Fruit fly (Drosophila melanogaster) whole organism, prepupa: ENCODE data around the gene Xport-A.

ENCODE experiments used
- Blimp-1 ChIP-seq: fragments of 200-800 bp; sonication (Bioruptor generic); optimal IDR thresholded peaks from 3 replicates; lab custom pipeline; 2017; ENCODE audit warnings: missing biosample characterization, missing genetic modification characterization, mild to moderate bottlenecking, moderate library complexity, missing genetic modification reagents
- CG10631 ChIP-seq: fragments of 200-800 bp; sonication (Bioruptor generic); optimal IDR thresholded peaks from 2 replicates; lab custom pipeline; 2016; ENCODE audit warnings: missing biosample characterization, missing genetic modification characterization
- CG10669 ChIP-seq: fragments of 200-800 bp; sonication (Bioruptor generic); optimal IDR thresholded peaks from 3 replicates; lab custom pipeline; 2018; ENCODE audit warnings: missing biosample characterization, mild to moderate bottlenecking, missing genetic modification characterization, moderate library complexity
- CG11902 ChIP-seq: fragments of 200-800 bp; sonication (Bioruptor generic); optimal IDR thresholded peaks from 3 replicates; lab custom pipeline; 2016; ENCODE audit warnings: missing biosample characterization, missing genetic modification characterization
- CG15336 ChIP-seq: fragments of 200-800 bp; sonication (Bioruptor generic); IDR thresholded peaks from 2 replicates; pipeline ENCODE4 v1.3.6; 2022; ENCODE audit warnings: missing biosample characterization, missing genetic modification characterization
- CG1621 ChIP-seq: fragments of 200-800 bp; sonication (Bioruptor generic); optimal IDR thresholded peaks from 3 replicates; lab custom pipeline; 2018; ENCODE audit warnings: missing biosample characterization, mild to moderate bottlenecking, missing genetic modification characterization
- CG16779 ChIP-seq: fragments of 200-800 bp; sonication (Bioruptor generic); optimal IDR thresholded peaks from 3 replicates; lab custom pipeline; 2017; ENCODE audit warnings: missing biosample characterization, mild to moderate bottlenecking, missing genetic modification characterization
- CG3032 ChIP-seq: fragments of 200-800 bp; optimal IDR thresholded peaks from 2 replicates; lab custom pipeline; 2019; ENCODE audit warnings: missing biosample characterization, mild to moderate bottlenecking, missing genetic modification characterization, moderate library complexity
- CG31627 ChIP-seq: fragments of 200-800 bp; sonication (Bioruptor generic); optimal IDR thresholded peaks from 3 replicates; lab custom pipeline; 2016; ENCODE audit warnings: missing biosample characterization, missing genetic modification characterization
- CG32006 ChIP-seq: fragments of 200-800 bp; sonication (Bioruptor generic); optimal IDR thresholded peaks from 3 replicates; lab custom pipeline; 2017; ENCODE audit warnings: missing biosample characterization, mild to moderate bottlenecking, missing genetic modification characterization
- CG34406 ChIP-seq: fragments of 200-800 bp; sonication (Bioruptor generic); optimal IDR thresholded peaks from 3 replicates; lab custom pipeline; 2016; ENCODE audit warnings: missing biosample characterization, missing genetic modification characterization
- CG4318 ChIP-seq: fragments of 200-800 bp; sonication (Bioruptor generic); optimal IDR thresholded peaks from 3 replicates; lab custom pipeline; 2017; ENCODE audit warnings: missing biosample characterization, mild to moderate bottlenecking, missing genetic modification characterization
- CG6163 ChIP-seq: fragments of 200-800 bp; sonication (Bioruptor generic); IDR thresholded peaks from 3 replicates; pipeline ENCODE4 v1.3.6; 2022; ENCODE audit warnings: missing biosample characterization, missing genetic modification characterization
- CG6792 ChIP-seq: fragments of 200-800 bp; sonication (Bioruptor generic); optimal IDR thresholded peaks from 3 replicates; lab custom pipeline; 2016; ENCODE audit warnings: missing biosample characterization, missing genetic modification characterization
- CG7368 ChIP-seq: fragments of 200-800 bp; sonication (Bioruptor generic); optimal IDR thresholded peaks from 3 replicates; lab custom pipeline; 2016; ENCODE audit warnings: missing biosample characterization, missing genetic modification characterization
- CG8319 ChIP-seq: fragments of 200-800 bp; sonication (Bioruptor generic); optimal IDR thresholded peaks from 3 replicates; lab custom pipeline; 2016; ENCODE audit warnings: missing biosample characterization, missing genetic modification characterization
- CG8632 ChIP-seq: fragments of 200-800 bp; sonication (Bioruptor generic); optimal IDR thresholded peaks from 3 replicates; lab custom pipeline; 2016; ENCODE audit warnings: missing biosample characterization, missing genetic modification characterization
- CG9139 ChIP-seq: fragments of 200-800 bp; sonication (Bioruptor generic); optimal IDR thresholded peaks from 3 replicates; lab custom pipeline; 2017; ENCODE audit warnings: missing biosample characterization, mild to moderate bottlenecking, missing genetic modification characterization
- Eip75B ChIP-seq: fragments of 200-800 bp; sonication (Bioruptor generic); optimal IDR thresholded peaks from 3 replicates; lab custom pipeline; 2016; ENCODE audit warnings: missing biosample characterization, missing genetic modification characterization
- Eip78C ChIP-seq: fragments of 200-800 bp; sonication (Bioruptor generic); peaks from one replicate; lab custom pipeline; 2016; ENCODE audit warnings: missing biosample characterization, missing genetic modification characterization
- Eip93F ChIP-seq: fragments of 200-800 bp; sonication (Bioruptor generic); optimal IDR thresholded peaks from 2 replicates; lab custom pipeline; 2016; ENCODE audit warnings: missing biosample characterization, mild to moderate bottlenecking, missing genetic modification characterization
- Hr38 ChIP-seq: sonication (Bioruptor generic); optimal IDR thresholded peaks from 2 replicates; lab custom pipeline; 2016; ENCODE audit warnings: missing biosample characterization, missing genetic modification characterization
- Hr4 ChIP-seq: fragments of 200-800 bp; sonication (Bioruptor generic); optimal IDR thresholded peaks from 3 replicates; lab custom pipeline; 2016; ENCODE audit warnings: missing biosample characterization, missing genetic modification characterization
- Lpt ChIP-seq: fragments of 200-800 bp; sonication (Bioruptor generic); optimal IDR thresholded peaks from 3 replicates; lab custom pipeline; 2016; ENCODE audit warnings: missing biosample characterization, missing genetic modification characterization
- Met ChIP-seq: fragments of 200-800 bp; sonication (Bioruptor generic); optimal IDR thresholded peaks from 3 replicates; lab custom pipeline; 2016; ENCODE audit warnings: missing biosample characterization, missing genetic modification characterization
- OdsH ChIP-seq: fragments of 200-800 bp; sonication (Bioruptor generic); optimal IDR thresholded peaks from 3 replicates; lab custom pipeline; 2016; ENCODE audit warnings: missing biosample characterization, missing genetic modification characterization
- Smox ChIP-seq: fragments of 200-800 bp; sonication (Bioruptor generic); optimal IDR thresholded peaks from 3 replicates; lab custom pipeline; 2016; ENCODE audit warnings: missing biosample characterization, missing genetic modification characterization
- Sox102F ChIP-seq: fragments of 200-800 bp; sonication (Bioruptor generic); optimal IDR thresholded peaks from 2 replicates; lab custom pipeline; 2016; ENCODE audit warnings: missing biosample characterization, mild to moderate bottlenecking, missing genetic modification characterization
- Sox14 ChIP-seq: fragments of 200-800 bp; sonication (Bioruptor generic); optimal IDR thresholded peaks from 3 replicates; lab custom pipeline; 2016; ENCODE audit warnings: missing biosample characterization, missing genetic modification characterization
- achi ChIP-seq: fragments of 200-800 bp; sonication (Bioruptor generic); optimal IDR thresholded peaks from 3 replicates; lab custom pipeline; 2016; ENCODE audit warnings: missing biosample characterization, missing genetic modification characterization
- acj6 ChIP-seq: fragments of 200-800 bp; sonication (Bioruptor generic); optimal IDR thresholded peaks from 3 replicates; lab custom pipeline; 2016; ENCODE audit warnings: missing biosample characterization, missing genetic modification characterization
- cyc ChIP-seq: fragments of 200-800 bp; sonication (Bioruptor generic); optimal IDR thresholded peaks from 3 replicates; lab custom pipeline; 2016; ENCODE audit warnings: missing biosample characterization, missing genetic modification characterization
- dac ChIP-seq: fragments of 200-800 bp; sonication (Bioruptor generic); optimal IDR thresholded peaks from 2 replicates; lab custom pipeline; 2017; ENCODE audit warnings: missing biosample characterization, mild to moderate bottlenecking, missing genetic modification characterization
- dsx ChIP-seq: fragments of 200-800 bp; optimal IDR thresholded peaks from 3 replicates; lab custom pipeline; 2019; ENCODE audit warnings: missing biosample characterization, mild to moderate bottlenecking, missing genetic modification characterization, moderate library complexity; ENCODE audit not compliant: poor library complexity, severe bottlenecking
- eg ChIP-seq: fragments of 200-800 bp; sonication (Bioruptor generic); IDR thresholded peaks from 3 replicates; pipeline ENCODE4 v1.3.6; 2022; ENCODE audit warnings: missing biosample characterization, missing genetic modification characterization
- esn ChIP-seq: fragments of 200-800 bp; sonication (Bioruptor generic); optimal IDR thresholded peaks from 2 replicates; lab custom pipeline; 2016; ENCODE audit warnings: missing biosample characterization, mild to moderate bottlenecking, missing genetic modification characterization, moderate library complexity
- fd59A ChIP-seq: fragments of 200-800 bp; sonication (Bioruptor generic); optimal IDR thresholded peaks from 2 replicates; lab custom pipeline; 2017; ENCODE audit warnings: missing biosample characterization, mild to moderate bottlenecking, missing genetic modification characterization, missing genetic modification reagents
- fkh ChIP-seq: fragments of 200-800 bp; sonication (Bioruptor generic); optimal IDR thresholded peaks from 3 replicates; lab custom pipeline; 2017; ENCODE audit warnings: missing biosample characterization, mild to moderate bottlenecking, missing genetic modification characterization, moderate library complexity
- lz ChIP-seq: fragments of 200-800 bp; sonication (Bioruptor generic); optimal IDR thresholded peaks from 3 replicates; lab custom pipeline; 2016; ENCODE audit warnings: missing biosample characterization, missing genetic modification characterization
- net ChIP-seq: fragments of 200-800 bp; sonication (Bioruptor generic); optimal IDR thresholded peaks from 3 replicates; lab custom pipeline; 2016; ENCODE audit warnings: missing biosample characterization, missing genetic modification characterization
- pdm3 ChIP-seq: fragments of 200-800 bp; sonication (Bioruptor generic); optimal IDR thresholded peaks from 3 replicates; lab custom pipeline; 2016; ENCODE audit warnings: missing biosample characterization, missing genetic modification characterization
- salr ChIP-seq, 2 experiments: fragments of 200-800 bp; sonication (Bioruptor generic); optimal IDR thresholded peaks; 3 replicates each; lab custom pipeline; 2016 to 2018; ENCODE audit warnings: missing biosample characterization in 2 of 2, missing genetic modification characterization in 2 of 2, mild to moderate bottlenecking in 1 of 2
- spab ChIP-seq: fragments of 200-800 bp; sonication (Bioruptor generic); optimal IDR thresholded peaks from 2 replicates; lab custom pipeline; 2017; ENCODE audit warnings: missing biosample characterization, mild to moderate bottlenecking, missing genetic modification characterization, missing genetic modification reagents
- ss ChIP-seq, 2 experiments: fragments of 200-800 bp; sonication (Bioruptor generic); optimal IDR thresholded peaks; 2 replicates in 1 of 2; 3 replicates in 1 of 2; lab custom pipeline; 2017 to 2018; ENCODE audit warnings: mild to moderate bottlenecking in 2 of 2, missing biosample characterization in 2 of 2, missing genetic modification characterization in 2 of 2, moderate library complexity in 1 of 2
- svp ChIP-seq: fragments of 200-800 bp; sonication (Bioruptor generic); peaks from one replicate; lab custom pipeline; 2016; ENCODE audit warnings: missing biosample characterization, missing genetic modification characterization
- topi ChIP-seq: fragments of 200-800 bp; sonication (Bioruptor generic); optimal IDR thresholded peaks from 3 replicates; lab custom pipeline; 2016; ENCODE audit warnings: missing biosample characterization, missing genetic modification characterization
- vri ChIP-seq: fragments of 200-800 bp; sonication (Bioruptor generic); optimal IDR thresholded peaks from 3 replicates; lab custom pipeline; 2016; ENCODE audit warnings: missing biosample characterization, mild to moderate bottlenecking, missing genetic modification characterization

Gene Xport-A

DNA sequence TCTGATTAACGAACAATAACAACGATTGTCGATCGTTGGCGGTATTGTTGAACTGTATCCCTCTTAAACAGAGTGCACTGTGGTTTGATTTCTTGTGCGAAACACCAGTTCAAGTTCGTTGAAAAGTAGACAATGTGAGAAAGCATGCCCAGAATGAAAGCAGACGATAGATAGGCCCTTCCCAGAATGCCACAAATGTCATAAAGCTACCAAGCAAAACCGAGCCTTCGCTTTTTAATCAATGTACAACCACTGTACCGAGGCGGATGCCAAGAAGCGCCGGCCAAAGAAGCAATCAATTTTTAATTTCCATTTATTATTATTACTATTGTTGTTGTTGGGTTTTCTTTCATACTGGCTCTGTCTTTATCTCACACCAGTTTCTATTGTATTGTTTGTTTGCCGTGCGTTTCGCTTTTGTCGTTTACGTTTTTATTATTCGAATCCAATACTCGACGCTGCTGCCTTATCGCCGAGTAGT lies 6.3 kb downstream of the Xport-A start (continued):
- TF ChIP-seq CG16779 (tag; lab: Kevin White, UChicago) (peak; percentile 57), cyc (peak; percentile 81), OdsH (GFP tag; lab: Kevin White, UChicago) (peak; percentile 87), CG7368 (GFP tag; lab: Kevin White, UChicago) (peak; percentile 80), CG8632 (GFP tag; lab: Kevin White, UChicago) (peak; percentile 81), Hr4 (GFP tag; lab: Kevin White, UChicago) (peak; percentile 86), CG32006 (GFP tag; lab: Kevin White, UChicago) (peak; percentile 84), Blimp-1 (GFP tag; lab: Kevin White, UChicago) (peak; percentile 42), CG15336 (GFP tag; lab: Robert Waterston, UW) (peak; percentile 87), achi (peak; percentile 84), CG34406 (GFP tag; lab: Kevin White, UChicago) (peak; percentile 85), ss (GFP tag; optimal IDR thresholded peaks at IDR 0.05; lab: Kevin White, UChicago) (peak in 1 of 2 experiments; percentile 42), net (GFP tag; lab: Kevin White, UChicago) (peak; percentile 84), Lpt (GFP tag; lab: Kevin White, UChicago) (peak; percentile 73), Eip75B (peak; percentile 79), Sox14 (GFP tag; lab: Kevin White, UChicago) (peak; percentile 92), acj6 (GFP tag; lab: Kevin White, UChicago) (peak; percentile 86), CG6792 (GFP tag; lab: Kevin White, UChicago) (peak; percentile 89), CG1621 (tag; lab: Kevin White, UChicago) (peak; percentile 82), fd59A (GFP tag; lab: Kevin White, UChicago) (peak; percentile 59), CG6163 (GFP tag; lab: Robert Waterston, UW) (peak; percentile 90), salr (GFP tag; optimal IDR thresholded peaks at IDR 0.05; lab: Kevin White, UChicago) (peak; percentile 68), topi (peak; percentile 81), Eip78C (GFP tag; lab: Kevin White, UChicago) (peak; percentile 95), CG4318 (GFP tag; lab: Kevin White, UChicago) (peak; percentile 63), spab (peak; percentile 54), pdm3 (GFP tag; lab: Kevin White, UChicago) (peak; percentile 86)

- TF ChIP-seq CG10669 (GFP tag; lab: Kevin White, UChicago) (peak; percentile 80), topi (peak; percentile 84), vri (GFP tag; lab: Kevin White, UChicago) (peak; percentile 93), CG34406 (GFP tag; lab: Kevin White, UChicago) (peak; percentile 86), CG8319 (GFP tag; lab: Kevin White, UChicago) (peak; percentile 86), CG7368 (GFP tag; lab: Kevin White, UChicago) (peak; percentile 82), lz (GFP tag; lab: Kevin White, UChicago) (peak; percentile 91), Sox102F (GFP tag; lab: Kevin White, UChicago) (peak; percentile 90), Smox (peak; percentile 91), Met (GFP tag; lab: Kevin White, UChicago) (peak; percentile 87), CG9139 (GFP tag; lab: Kevin White, UChicago) (peak; percentile 50), svp (GFP tag; lab: Kevin White, UChicago) (peak; percentile 98), CG6792 (GFP tag; lab: Kevin White, UChicago) (peak; percentile 90), eg (GFP tag; lab: Robert Waterston, UW) (peak; percentile 91), Hr38 (GFP tag; lab: Kevin White, UChicago) (no peak), CG3032 (tag; lab: Kevin White, UChicago) (peak; percentile 81), Eip75B (peak; percentile 87), net (GFP tag; lab: Kevin White, UChicago) (peak; percentile 86), esn (GFP tag; lab: Kevin White, UChicago) (peak; percentile 93), CG11902 (peak; percentile 87), OdsH (GFP tag; lab: Kevin White, UChicago) (peak; percentile 92), cyc (peak; percentile 91), fkh (GFP tag; lab: Kevin White, UChicago) (peak; percentile 61), CG31627 (GFP tag; lab: Kevin White, UChicago) (peak; percentile 95), dac (GFP tag; lab: Kevin White, UChicago) (peak; percentile 63), CG15336 (GFP tag; lab: Robert Waterston, UW) (peak; percentile 91), Hr4 (GFP tag; lab: Kevin White, UChicago) (peak; percentile 86), CG10631 (peak; percentile 81), Sox14 (GFP tag; lab: Kevin White, UChicago) (peak; percentile 89), Eip93F (peak; percentile 66), fd59A (GFP tag; lab: Kevin White, UChicago) (peak; percentile 85), dsx (GFP tag; lab: Kevin White, UChicago) (peak; percentile 64), Eip78C (GFP tag; lab: Kevin White, UChicago) (peak; percentile 95), Lpt (GFP tag; lab: Kevin White, UChicago) (peak; percentile 65)
These were observed 9.2 kb downstream of the Xport-A start for dm6 chr3R:19905932-19906439.
